Worm (Caenorhabditis elegans): ENCODE data around the gene istr-1.

- TF ChIP-seq nhr-237 (tag; optimal IDR thresholded peaks at IDR 0.05), result no peak
- TF ChIP-seq elt-1 (tag; optimal IDR thresholded peaks at IDR 0.05), result no peak
- TF ChIP-seq alr-1 (tag; optimal IDR thresholded peaks at IDR 0.05), result no peak
- no peak for TF ChIP-seq lin-13 (GFP tag; optimal IDR thresholded peaks at IDR 0.05)
- no peak for TF ChIP-seq C34F6.9 (tag; optimal IDR thresholded peaks at IDR 0.05)
Observed at ce11 chrV:12749558-12749957, 51.9 kb downstream of the istr-1 start.
